Fruit fly (Drosophila melanogaster): ENCODE results near the gene nSMase.

Gene nSMase

DNA sequence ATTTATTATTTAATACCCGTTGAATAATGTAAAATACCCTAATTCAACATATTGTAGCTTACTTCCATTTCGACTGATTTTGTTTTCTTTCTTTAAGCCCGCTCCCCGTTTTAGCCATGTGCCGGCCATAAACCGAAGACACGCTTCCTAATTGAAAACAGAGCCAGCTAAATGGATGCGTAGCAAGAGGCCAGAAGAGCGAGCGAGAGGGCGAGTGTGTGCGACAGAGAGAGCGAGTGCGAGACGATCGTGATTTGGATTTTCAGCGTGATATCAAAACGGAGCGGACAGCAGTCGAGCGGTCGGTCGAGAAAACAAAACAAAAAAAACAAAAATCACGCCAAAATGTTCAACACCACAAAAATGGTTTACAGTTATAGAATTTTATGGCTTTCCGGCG lies 47.4 kb downstream of the nSMase start:
- TF ChIP-seq CG14711 (tag; optimal IDR thresholded peaks at IDR 0.05), result no peak
- TF ChIP-seq toe (GFP tag; optimal IDR thresholded peaks at IDR 0.05), result no peak
- no peak for TF ChIP-seq ovo (GFP tag; optimal IDR thresholded peaks at IDR 0.05)
- no peak for TF ChIP-seq kay (GFP tag; ENCODE audit: borderline replicate concordance)
- TF ChIP-seq CG1620 (GFP tag; optimal IDR thresholded peaks at IDR 0.05), result no peak
- TF ChIP-seq Hr96 (GFP tag; optimal IDR thresholded peaks at IDR 0.05), result no peak

DNA sequence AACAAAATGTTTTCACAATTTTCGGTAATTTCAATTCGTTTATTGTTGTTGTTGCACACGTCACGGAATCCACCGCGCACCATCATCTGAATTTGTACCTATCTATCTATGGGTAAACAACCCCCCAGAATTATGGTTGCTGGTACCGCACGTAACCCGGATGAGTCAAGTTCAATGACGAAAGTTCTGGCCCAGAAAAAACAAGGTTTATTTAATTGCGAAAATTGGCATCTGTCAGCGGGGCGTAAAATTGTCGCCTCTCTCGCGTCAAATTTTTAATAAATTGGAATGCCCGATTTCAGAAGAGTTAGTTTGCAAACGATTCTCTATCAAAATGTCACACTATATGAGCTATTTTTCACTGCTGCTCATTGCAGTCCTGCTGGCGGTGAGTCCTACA lies 49.2 kb downstream of the nSMase start, which contains the start of gene CG34265:
Gene CG34265, plus strand, starts transcription at position 301 of the 400 bp plus-strand sequence.
- TF ChIP-seq bab1 (GFP tag; optimal IDR thresholded peaks at IDR 0.05) (no peak), cnc (optimal IDR thresholded peaks at IDR 0.05) (no peak), ovo (GFP tag; optimal IDR thresholded peaks at IDR 0.05) (no peak), CG14711 (tag; optimal IDR thresholded peaks at IDR 0.05) (no peak), CG5204 (GFP tag; optimal IDR thresholded peaks at IDR 0.05) (no peak), CG33017 (tag; optimal IDR thresholded peaks at IDR 0.05) (no peak), Mnt (GFP tag; optimal IDR thresholded peaks at IDR 0.05) (no peak), tj (GFP tag; optimal IDR thresholded peaks at IDR 0.05) (no peak), pad (GFP tag; optimal IDR thresholded peaks at IDR 0.05) (no peak), CG1620 (GFP tag; optimal IDR thresholded peaks at IDR 0.05) (no peak), Hr96 (GFP tag; optimal IDR thresholded peaks at IDR 0.05) (no peak), Crg-1 (GFP tag; optimal IDR thresholded peaks at IDR 0.05) (no peak), CG11617 (GFP tag; optimal IDR thresholded peaks at IDR 0.05) (no peak)
